Worm (Caenorhabditis elegans): ENCODE measurements around the gene mig-13.

DNA sequence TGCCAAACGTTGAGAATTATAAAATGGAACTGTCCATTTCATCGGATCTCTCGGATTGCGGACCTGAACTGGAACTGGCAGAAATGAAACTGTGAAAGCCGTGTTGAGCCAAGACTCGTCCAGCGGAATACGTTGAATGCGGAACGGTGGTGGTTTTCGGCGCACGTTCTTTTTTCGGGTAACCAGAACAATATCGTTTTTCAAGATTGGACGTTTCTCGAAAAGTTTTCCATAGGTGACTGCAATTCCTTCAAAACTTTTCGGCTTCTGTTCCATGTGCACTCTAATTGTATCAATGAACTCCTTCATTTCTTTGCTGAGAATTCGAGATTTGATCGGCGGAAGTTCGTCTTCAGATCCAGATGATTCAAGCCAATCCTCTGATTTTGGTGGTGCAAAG is 44.8 kb upstream of the mig-13 start:
- no peak for TF ChIP-seq R02D3.7 (tag; optimal IDR thresholded peaks at IDR 0.05)
- TF ChIP-seq nhr-25 (tag; optimal IDR thresholded peaks at IDR 0.05) = no peak
- TF ChIP-seq nhr-76 (tag; optimal IDR thresholded peaks at IDR 0.05) = no peak
- TF ChIP-seq jun-1 (tag; optimal IDR thresholded peaks at IDR 0.05) = no peak
- no peak for TF ChIP-seq tbx-2 (tag; optimal IDR thresholded peaks at IDR 0.05)
- no peak for TF ChIP-seq unc-62 (GFP tag; optimal IDR thresholded peaks at IDR 0.05)
- TF ChIP-seq pha-4 (tag; optimal IDR thresholded peaks at IDR 0.05) = no peak
- TF ChIP-seq elt-1 (tag; optimal IDR thresholded peaks at IDR 0.05) = no peak
- TF ChIP-seq ceh-82 (tag; optimal IDR thresholded peaks at IDR 0.05) = no peak
- no peak for TF ChIP-seq pqm-1 (tag; optimal IDR thresholded peaks at IDR 0.05)
- TF ChIP-seq ZK546.5 (tag; optimal IDR thresholded peaks at IDR 0.05) = no peak
- no peak for TF ChIP-seq snpc-4 (tag; optimal IDR thresholded peaks at IDR 0.05)
